Worm (Caenorhabditis elegans) whole organism, L4/young adult: ENCODE results near the gene nhr-30.

Experiments
- W03F9.2 ChIP-seq: fragments of 150-350 bp; optimal IDR thresholded peaks from 2 replicates; lab custom pipeline; 2014; ENCODE audit warnings: missing biosample characterization, missing genetic modification characterization
- dao-5 ChIP-seq: sonication (generic microtip); optimal IDR thresholded peaks from 2 replicates; lab custom pipeline; 2016; ENCODE audit warnings: missing genotype, missing genetic modification characterization, moderate library complexity, missing compliant biosample characterization
- him-1 ChIP-seq: sonication (generic microtip); optimal IDR thresholded peaks from 2 replicates; lab custom pipeline; 2016; ENCODE audit warnings: missing genotype, missing genetic modification reagents, missing genetic modification characterization, missing compliant biosample characterization

- TF ChIP-seq W03F9.2 (tag; lab: Kevin White, UChicago) = no peak
- no peak for TF ChIP-seq him-1
- no peak for TF ChIP-seq dao-5 (tag; lab: Kevin White, UChicago)
Observed at ce11 chrV:9015540-9015939, 29.4 kb upstream of the nhr-30 start, which contains the start of gene srt-18.
